Fruit fly (Drosophila melanogaster) whole organism, embryonic: Measurements from ENCODE around the gene AlaRS.

ENCODE experiments used
- CG10209 ChIP-seq: fragments of 200-800 bp; sonication (Bioruptor generic); optimal IDR thresholded peaks from 3 replicates; lab custom pipeline; 2017; ENCODE audit warnings: missing biosample characterization, mild to moderate bottlenecking, missing genetic modification characterization, missing genetic modification reagents
- CG10959 ChIP-seq: fragments of 200-800 bp; sonication (Bioruptor generic); IDR thresholded peaks from 2 replicates; pipeline ENCODE4 v1.3.6; 2022; ENCODE audit warnings: missing biosample characterization, missing genetic modification characterization
- CG11247 ChIP-seq: fragments of 200-800 bp; sonication (Bioruptor generic); IDR thresholded peaks from 2 replicates; pipeline ENCODE4 v1.3.6; 2022; ENCODE audit warnings: missing biosample characterization, missing genetic modification characterization
- CG12104 ChIP-seq: fragments of 200-800 bp; sonication (Bioruptor generic); optimal IDR thresholded peaks from 3 replicates; lab custom pipeline; 2016; ENCODE audit warnings: missing biosample characterization, missing genetic modification characterization
- CG12659 ChIP-seq: fragments of 200-800 bp; sonication (Bioruptor generic); optimal IDR thresholded peaks from 3 replicates; lab custom pipeline; 2017; ENCODE audit warnings: mild to moderate bottlenecking, missing biosample characterization, missing genetic modification reagents, missing genetic modification characterization
- CG15514 ChIP-seq: fragments of 200-800 bp; sonication (Bioruptor generic); optimal IDR thresholded peaks from 3 replicates; lab custom pipeline; 2017; ENCODE audit warnings: missing biosample characterization, missing genetic modification characterization, mild to moderate bottlenecking, moderate library complexity, missing genetic modification reagents
- CG1602 ChIP-seq: fragments of 200-800 bp; sonication (Bioruptor generic); optimal IDR thresholded peaks from 3 replicates; lab custom pipeline; 2016; ENCODE audit warnings: missing biosample characterization, missing genetic modification characterization
- CG17328 ChIP-seq: fragments of 200-800 bp; sonication (Bioruptor generic); IDR thresholded peaks from 2 replicates; pipeline ENCODE4 v1.3.6; 2022; ENCODE audit warnings: missing biosample characterization, missing genetic modification characterization
- CG17359 ChIP-seq: fragments of 200-800 bp; sonication (Bioruptor generic); optimal IDR thresholded peaks from 3 replicates; lab custom pipeline; 2018; ENCODE audit warnings: missing biosample characterization, mild to moderate bottlenecking, missing genetic modification characterization, moderate library complexity
- CG2712 ChIP-seq: fragments of 200-800 bp; optimal IDR thresholded peaks from 3 replicates; lab custom pipeline; 2019; ENCODE audit warnings: missing biosample characterization, mild to moderate bottlenecking, missing genetic modification characterization, moderate library complexity
- CG3163 ChIP-seq: fragments of 200-800 bp; sonication (Bioruptor generic); optimal IDR thresholded peaks from 3 replicates; lab custom pipeline; 2016; ENCODE audit warnings: missing biosample characterization, missing genetic modification characterization
- CG4360 ChIP-seq: fragments of 200-800 bp; sonication (Bioruptor generic); IDR thresholded peaks from 2 replicates; pipeline ENCODE4 v1.3.6; 2022; ENCODE audit warnings: missing biosample characterization, missing genetic modification characterization
- CG5953 ChIP-seq: fragments of 200-800 bp; sonication (Bioruptor generic); IDR thresholded peaks from 2 replicates; pipeline ENCODE4 v1.3.6; 2022; ENCODE audit warnings: missing biosample characterization, missing genetic modification characterization
- CG8281 ChIP-seq: fragments of 200-800 bp; sonication (Bioruptor generic); optimal IDR thresholded peaks from 2 replicates; lab custom pipeline; 2018; ENCODE audit warnings: missing biosample characterization, mild to moderate bottlenecking, missing genetic modification characterization, moderate library complexity
- CG8359 ChIP-seq: fragments of 200-800 bp; sonication (Bioruptor generic); optimal IDR thresholded peaks from 2 replicates; lab custom pipeline; 2017; ENCODE audit warnings: missing biosample characterization, mild to moderate bottlenecking, missing genetic modification characterization, borderline replicate concordance
- CoRest ChIP-seq: fragments of 200-800 bp; sonication (Bioruptor generic); optimal IDR thresholded peaks from 3 replicates; lab custom pipeline; 2018; ENCODE audit warnings: missing biosample characterization, mild to moderate bottlenecking, missing genetic modification characterization, moderate library complexity
- Dref ChIP-seq: fragments of 200-800 bp; sonication (Bioruptor generic); IDR thresholded peaks from 2 replicates; pipeline ENCODE4 v1.3.6; 2022; ENCODE audit warnings: missing biosample characterization, missing genetic modification characterization
- Hey ChIP-seq: fragments of 200-800 bp; sonication (Bioruptor generic); optimal IDR thresholded peaks from 3 replicates; lab custom pipeline; 2018; ENCODE audit warnings: missing biosample characterization, mild to moderate bottlenecking, missing genetic modification characterization
- Hr3 ChIP-seq: fragments of 200-800 bp; sonication (Bioruptor generic); optimal IDR thresholded peaks from 3 replicates; lab custom pipeline; 2016; ENCODE audit warnings: missing biosample characterization, missing genetic modification characterization
- Hr39 ChIP-seq: fragments of >200 bp; optimal IDR thresholded peaks from 2 replicates; lab custom pipeline; 2017
- Hr51 ChIP-seq, 2 experiments: fragments of 200-800 bp; sonication (Bioruptor generic); optimal IDR thresholded peaks; 2 replicates in 1 of 2; 3 replicates in 1 of 2; lab custom pipeline; 2016 to 2018; ENCODE audit warnings: missing biosample characterization in 2 of 2, missing genetic modification characterization in 2 of 2, mild to moderate bottlenecking in 1 of 2, moderate library complexity in 1 of 2
- MBD-R2 ChIP-seq: fragments of 200-800 bp; sonication (Bioruptor generic); IDR thresholded peaks from 2 replicates; pipeline ENCODE4 v1.3.6; 2022; ENCODE audit warnings: missing biosample characterization, missing genetic modification characterization
- Meics ChIP-seq: fragments of 200-800 bp; sonication (Bioruptor generic); optimal IDR thresholded peaks from 2 replicates; lab custom pipeline; 2017; ENCODE audit warnings: missing biosample characterization, mild to moderate bottlenecking, missing genetic modification characterization
- YL-1 ChIP-seq: fragments of 200-800 bp; sonication (Bioruptor generic); optimal IDR thresholded peaks from 3 replicates; lab custom pipeline; 2017; ENCODE audit warnings: missing biosample characterization, mild to moderate bottlenecking, missing genetic modification characterization
- ab ChIP-seq: fragments of 200-800 bp; sonication (Bioruptor generic); optimal IDR thresholded peaks from 2 replicates; lab custom pipeline; 2016; ENCODE audit warnings: missing biosample characterization, missing genetic modification characterization
- al ChIP-seq: fragments of 200-800 bp; sonication (Bioruptor generic); IDR thresholded peaks from 2 replicates; pipeline ENCODE4 v1.3.6; 2022; ENCODE audit warnings: missing biosample characterization, missing genetic modification characterization
- ap ChIP-seq: fragments of 200-800 bp; sonication (Bioruptor generic); IDR thresholded peaks from 2 replicates; pipeline ENCODE4 v1.3.6; 2022; ENCODE audit warnings: missing biosample characterization, missing genetic modification characterization
- ara ChIP-seq: fragments of 200-800 bp; sonication (Bioruptor generic); IDR thresholded peaks from 2 replicates; pipeline ENCODE4 v1.3.6; 2022; ENCODE audit warnings: missing biosample characterization, missing genetic modification characterization
- crc ChIP-seq: fragments of 200-800 bp; sonication (Bioruptor generic); optimal IDR thresholded peaks from 2 replicates; lab custom pipeline; 2016; ENCODE audit warnings: missing biosample characterization, missing genetic modification characterization
- da ChIP-seq: fragments of 200-800 bp; sonication (Bioruptor generic); optimal IDR thresholded peaks from 2 replicates; lab custom pipeline; 2016; ENCODE audit warnings: missing biosample characterization, missing genetic modification characterization
- fd64A ChIP-seq: fragments of 200-800 bp; sonication (Bioruptor generic); optimal IDR thresholded peaks from 3 replicates; lab custom pipeline; 2018; ENCODE audit warnings: missing biosample characterization, mild to moderate bottlenecking, missing genetic modification characterization
- fd96Cb ChIP-seq: fragments of 200-800 bp; sonication (Bioruptor generic); optimal IDR thresholded peaks from 2 replicates; lab custom pipeline; 2018; ENCODE audit warnings: missing biosample characterization, mild to moderate bottlenecking, missing genetic modification characterization, moderate library complexity
- gem ChIP-seq: fragments of 200-800 bp; sonication (Bioruptor generic); optimal IDR thresholded peaks from 2 replicates; lab custom pipeline; 2019; ENCODE audit warnings: missing biosample characterization, mild to moderate bottlenecking, missing genetic modification characterization, moderate library complexity
- ham ChIP-seq: fragments of 200-800 bp; sonication (Bioruptor generic); IDR thresholded peaks from 2 replicates; pipeline ENCODE4 v1.3.6; 2022; ENCODE audit warnings: missing biosample characterization, missing genetic modification characterization
- hb ChIP-seq: fragments of 200-800 bp; sonication (Bioruptor generic); IDR thresholded peaks from 3 replicates; pipeline ENCODE4 v1.3.6; 2022; ENCODE audit warnings: missing biosample characterization, missing genetic modification characterization; ENCODE audit not compliant: partially characterized antibody
- ken ChIP-seq: fragments of 200-800 bp; sonication (Bioruptor generic); IDR thresholded peaks from 3 replicates; pipeline ENCODE4 v1.3.6; 2022; ENCODE audit warnings: missing biosample characterization, missing genetic modification characterization
- nerfin-1 ChIP-seq: fragments of 200-800 bp; sonication (Bioruptor generic); optimal IDR thresholded peaks from 3 replicates; lab custom pipeline; 2019; ENCODE audit warnings: missing biosample characterization, mild to moderate bottlenecking, missing genetic modification characterization, moderate library complexity
- nmo ChIP-seq: fragments of 200-800 bp; sonication (Bioruptor generic); optimal IDR thresholded peaks from 2 replicates; lab custom pipeline; 2018; ENCODE audit warnings: missing biosample characterization, mild to moderate bottlenecking, missing genetic modification characterization, moderate library complexity
- nom ChIP-seq: fragments of 200-800 bp; sonication (Bioruptor generic); optimal IDR thresholded peaks from 2 replicates; lab custom pipeline; 2017; ENCODE audit warnings: missing biosample characterization, missing genetic modification characterization, mild to moderate bottlenecking, moderate library complexity, missing genetic modification reagents
- otp ChIP-seq: fragments of 200-800 bp; sonication (Bioruptor generic); IDR thresholded peaks from 3 replicates; pipeline ENCODE4, ENCODE4 v1.3.6; 2022; ENCODE audit warnings: missing biosample characterization, missing genetic modification characterization
- p53 ChIP-seq: fragments of 200-800 bp; sonication (Bioruptor generic); optimal IDR thresholded peaks from 2 replicates; lab custom pipeline; 2016; ENCODE audit warnings: missing biosample characterization, missing genetic modification characterization
- pb ChIP-seq: fragments of 200-800 bp; sonication (Bioruptor generic); optimal IDR thresholded peaks from 3 replicates; lab custom pipeline; 2016; ENCODE audit warnings: missing biosample characterization, missing genetic modification characterization
- pros ChIP-seq: fragments of 200-800 bp; sonication (Bioruptor generic); optimal IDR thresholded peaks from 3 replicates; lab custom pipeline; 2019; ENCODE audit warnings: missing biosample characterization, mild to moderate bottlenecking, missing genetic modification characterization, moderate library complexity
- pzg ChIP-seq: fragments of 200-800 bp; sonication (Bioruptor generic); optimal IDR thresholded peaks from 3 replicates; lab custom pipeline; 2018; ENCODE audit warnings: missing biosample characterization, mild to moderate bottlenecking, missing genetic modification characterization, moderate library complexity
- slou ChIP-seq: fragments of 200-800 bp; sonication (Bioruptor generic); optimal IDR thresholded peaks from 3 replicates; lab custom pipeline; 2016; ENCODE audit warnings: missing biosample characterization, missing genetic modification characterization
- sqz ChIP-seq: fragments of 200-800 bp; sonication (Bioruptor generic); optimal IDR thresholded peaks from 3 replicates; lab custom pipeline; 2018; ENCODE audit warnings: missing biosample characterization, mild to moderate bottlenecking, missing genetic modification characterization
- twi ChIP-seq: fragments of 200-800 bp; optimal IDR thresholded peaks from 2 replicates; lab custom pipeline; 2019; ENCODE audit warnings: missing biosample characterization, mild to moderate bottlenecking, missing genetic modification characterization, moderate library complexity
- unc-4 ChIP-seq: fragments of 200-800 bp; sonication (Bioruptor generic); IDR thresholded peaks from 2 replicates; pipeline ENCODE4 v1.3.6; 2022; ENCODE audit warnings: missing biosample characterization, missing genetic modification characterization; ENCODE audit not compliant: partially characterized antibody

AlaRS gene

DNA sequence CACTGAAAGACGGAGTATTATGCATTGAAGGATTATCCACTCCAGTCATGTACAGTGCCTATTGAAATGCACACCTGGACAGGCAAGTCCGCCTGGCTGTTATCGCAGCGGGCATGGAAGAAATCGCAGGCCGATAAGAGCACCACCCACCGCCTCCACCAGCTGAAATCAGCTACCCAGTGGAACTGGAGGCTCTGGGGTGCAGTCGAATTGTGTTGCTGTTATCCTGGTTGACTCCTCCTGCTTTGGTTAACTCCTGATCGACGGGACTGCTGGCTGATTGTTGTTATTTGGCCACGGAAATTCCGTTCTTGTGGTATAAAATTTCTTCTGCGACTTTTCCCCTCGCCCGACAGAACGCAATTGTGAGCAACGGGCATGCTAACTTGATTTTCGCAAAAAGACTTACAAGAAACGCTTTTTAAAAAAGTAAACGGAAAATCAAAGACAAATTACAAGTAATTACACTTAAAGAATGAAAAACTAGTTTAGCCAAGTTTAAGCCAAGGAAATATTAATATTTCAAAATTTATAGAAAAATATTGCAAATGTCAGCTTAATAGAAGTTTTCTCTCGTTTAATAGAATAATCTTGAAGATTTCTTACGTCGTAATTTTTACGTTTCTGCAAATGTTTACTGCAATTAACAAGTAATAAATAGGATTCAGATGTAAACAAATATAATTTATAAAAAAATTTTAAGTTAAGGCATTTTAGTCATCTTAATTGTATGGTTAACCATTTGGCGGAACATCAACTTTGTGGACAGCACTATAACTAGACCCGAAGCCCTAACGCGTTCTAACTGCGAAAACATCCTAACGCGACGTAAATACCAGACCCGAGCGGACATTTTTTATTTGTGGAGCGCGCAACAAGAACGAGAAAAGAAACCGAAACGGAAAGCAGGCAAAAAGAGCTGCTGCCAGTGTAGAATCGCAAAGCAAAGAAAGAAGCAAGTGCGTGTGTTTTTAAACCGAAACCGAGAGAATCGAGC, 33.6 kb upstream of the AlaRS start, which contains the start of the genes CG13398 and Akap200 (continued):
- TF ChIP-seq CG8359 (GFP tag; lab: Kevin White, UChicago) (no peak), pros (GFP tag; lab: Kevin White, UChicago) (peak; percentile 24), CG11247 (GFP tag; lab: Robert Waterston, UW) (0 out of 2 replicates have a peak, but pooled peaks have one; percentile 10), hb (GFP tag; lab: Robert Waterston, UW) (no peak), pzg (GFP tag; lab: Kevin White, UChicago) (peak; percentile 49), CoRest (peak; percentile 70), Hr51 (GFP tag; optimal IDR thresholded peaks at IDR 0.05; lab: Kevin White, UChicago) (no peak), Hr39 (lab: Kevin White, UChicago) (no peak), CG12104 (peak; percentile 14), p53 (GFP tag; lab: Kevin White, UChicago) (no peak), CG12659 (GFP tag; lab: Kevin White, UChicago) (peak; percentile 55), CG4360 (GFP tag; lab: Robert Waterston, UW) (no peak), fd64A (GFP tag; lab: Kevin White, UChicago) (no peak), CG8281 (tag; lab: Kevin White, UChicago) (no peak), CG5953 (GFP tag; lab: Robert Waterston, UW) (0 out of 2 replicates have a peak, but pooled peaks have one; percentile 29), ara (no peak), Meics (GFP tag; lab: Kevin White, UChicago) (peak; percentile 3), nmo (GFP tag; lab: Kevin White, UChicago) (peak; percentile 62), da (GFP tag; lab: Kevin White, UChicago) (no peak), ken (GFP tag; lab: Robert Waterston, UW) (0 out of 3 replicates have a peak, but pooled peaks have one; percentile 25), CG10209 (GFP tag; lab: Kevin White, UChicago) (peak; percentile 38), gem (tag; lab: Kevin White, UChicago) (no peak), Dref (0 out of 2 replicates have a peak, but pooled peaks have one; percentile 20), otp (GFP tag; lab: Robert Waterston, UW) (no peak), nom (GFP tag; lab: Kevin White, UChicago) (peak; percentile 61), CG1602 (GFP tag; lab: Kevin White, UChicago) (peak; percentile 31), CG15514 (GFP tag; lab: Kevin White, UChicago) (peak; percentile 19), YL-1 (GFP tag; lab: Kevin White, UChicago) (peak; percentile 17), sqz (GFP tag; lab: Kevin White, UChicago) (no peak), CG17328 (GFP tag; lab: Robert Waterston, UW) (no peak), crc (GFP tag; lab: Kevin White, UChicago) (no peak), nerfin-1 (no peak), CG17359 (tag; lab: Kevin White, UChicago) (no peak), Hey (tag; lab: Kevin White, UChicago) (no peak), twi (tag; lab: Kevin White, UChicago) (no peak), slou (GFP tag; lab: Kevin White, UChicago) (no peak), ham (GFP tag; lab: Robert Waterston, UW) (no peak), pb (no peak), CG3163 (GFP tag; lab: Kevin White, UChicago) (no peak), MBD-R2 (GFP tag; lab: Robert Waterston, UW) (peak; percentile 58), fd96Cb (peak; percentile 36), CG2712 (tag; lab: Kevin White, UChicago) (peak; percentile 56), ab (no peak), al (GFP tag; lab: Robert Waterston, UW) (no peak), CG10959 (GFP tag; lab: Robert Waterston, UW) (no peak), Hr3 (GFP tag; lab: Kevin White, UChicago) (peak; percentile 30), unc-4 (GFP tag; lab: Robert Waterston, UW) (no peak), ap (GFP tag; lab: Robert Waterston, UW) (no peak)
